Fruit fly (Drosophila melanogaster) whole organism, embryonic: Measurements from ENCODE around the gene Blm.

Experiments
- Adf1 ChIP-seq: fragments of 200-800 bp; sonication (Bioruptor generic); IDR thresholded peaks from 2 replicates; pipeline ENCODE4 v1.3.6; 2022; ENCODE audit warnings: missing biosample characterization, missing genetic modification characterization
- Antp ChIP-seq: fragments of 200-800 bp; sonication (Bioruptor generic); optimal IDR thresholded peaks from 3 replicates; lab custom pipeline; 2016; ENCODE audit warnings: missing biosample characterization, missing genetic modification characterization
- Atf3 ChIP-seq: fragments of 200-800 bp; sonication (Bioruptor generic); optimal IDR thresholded peaks from 3 replicates; lab custom pipeline; 2016; ENCODE audit warnings: missing biosample characterization, missing genetic modification characterization
- Atf6 ChIP-seq: fragments of 200-800 bp; sonication (Bioruptor generic); IDR thresholded peaks from 2 replicates; pipeline ENCODE4 v1.3.6; 2022; ENCODE audit warnings: missing biosample characterization, missing genetic modification characterization
- CG10431 ChIP-seq: fragments of 200-800 bp; sonication (Bioruptor generic); optimal IDR thresholded peaks from 3 replicates; lab custom pipeline; 2018; ENCODE audit warnings: missing biosample characterization, mild to moderate bottlenecking, missing genetic modification characterization
- CG10565 ChIP-seq: fragments of 200-800 bp; sonication (Bioruptor generic); optimal IDR thresholded peaks from 3 replicates; lab custom pipeline; 2016; ENCODE audit warnings: missing biosample characterization, mild to moderate bottlenecking, missing genetic modification characterization
- CG10654 ChIP-seq: fragments of 200-800 bp; sonication (Bioruptor generic); optimal IDR thresholded peaks from 2 replicates; lab custom pipeline; 2016; ENCODE audit warnings: missing biosample characterization, missing genetic modification characterization
- CG10959 ChIP-seq: fragments of 200-800 bp; sonication (Bioruptor generic); IDR thresholded peaks from 2 replicates; pipeline ENCODE4 v1.3.6; 2022; ENCODE audit warnings: missing biosample characterization, missing genetic modification characterization
- CG11504 ChIP-seq: fragments of 200-800 bp; sonication (Bioruptor generic); optimal IDR thresholded peaks from 3 replicates; lab custom pipeline; 2019; ENCODE audit warnings: missing biosample characterization, mild to moderate bottlenecking, missing genetic modification characterization, moderate library complexity
- CG11723 ChIP-seq: fragments of 200-800 bp; sonication (Bioruptor generic); optimal IDR thresholded peaks from 2 replicates; lab custom pipeline; 2017; ENCODE audit warnings: missing biosample characterization, mild to moderate bottlenecking, missing genetic modification characterization
- CG13894 ChIP-seq: fragments of 200-800 bp; sonication (Bioruptor generic); optimal IDR thresholded peaks from 3 replicates; lab custom pipeline; 2018; ENCODE audit warnings: missing biosample characterization, mild to moderate bottlenecking, missing genetic modification characterization, moderate library complexity
- CG14860 ChIP-seq: fragments of 200-800 bp; sonication (Bioruptor generic); IDR thresholded peaks from 3 replicates; pipeline ENCODE4 v1.3.6; 2022; ENCODE audit warnings: missing biosample characterization, missing genetic modification characterization; ENCODE audit not compliant: partially characterized antibody
- CG1529 ChIP-seq: fragments of 200-800 bp; sonication (Bioruptor generic); optimal IDR thresholded peaks from 3 replicates; lab custom pipeline; 2018; ENCODE audit warnings: missing biosample characterization, missing genetic modification characterization
- CG15696 ChIP-seq: fragments of 200-800 bp; sonication (Bioruptor generic); optimal IDR thresholded peaks from 2 replicates; lab custom pipeline; 2019; ENCODE audit warnings: missing biosample characterization, mild to moderate bottlenecking, missing genetic modification characterization, moderate library complexity
- CG1647 ChIP-seq: fragments of 200-800 bp; sonication (Bioruptor generic); optimal IDR thresholded peaks from 3 replicates; lab custom pipeline; 2016; ENCODE audit warnings: missing biosample characterization, missing genetic modification characterization
- CG1832 ChIP-seq: fragments of 200-800 bp; sonication (Bioruptor generic); optimal IDR thresholded peaks from 2 replicates; lab custom pipeline; 2017; ENCODE audit warnings: missing biosample characterization, mild to moderate bottlenecking, missing genetic modification characterization, inconsistent platforms
- CG31224 ChIP-seq: fragments of 200-800 bp; sonication (Bioruptor generic); IDR thresholded peaks from 2 replicates; pipeline ENCODE4 v1.3.6; 2022; ENCODE audit warnings: missing biosample characterization, missing genetic modification characterization
- CG3163 ChIP-seq: fragments of 200-800 bp; sonication (Bioruptor generic); optimal IDR thresholded peaks from 3 replicates; lab custom pipeline; 2016; ENCODE audit warnings: missing biosample characterization, missing genetic modification characterization
- CG4730 ChIP-seq: fragments of 200-800 bp; sonication (Bioruptor generic); IDR thresholded peaks from 2 replicates; pipeline ENCODE4 v1.3.6; 2022; ENCODE audit warnings: missing biosample characterization, missing genetic modification characterization
- CG6854 ChIP-seq: fragments of 200-800 bp; sonication (Bioruptor generic); optimal IDR thresholded peaks from 3 replicates; lab custom pipeline; 2017; ENCODE audit warnings: missing biosample characterization, mild to moderate bottlenecking, missing genetic modification characterization
- CHES-1-like ChIP-seq: fragments of 200-800 bp; sonication (Bioruptor generic); optimal IDR thresholded peaks from 2 replicates; lab custom pipeline; 2016; ENCODE audit warnings: missing biosample characterization, missing genetic modification characterization
- Dbx ChIP-seq: fragments of 200-800 bp; sonication (Bioruptor generic); IDR thresholded peaks from 3 replicates; pipeline ENCODE4 v1.3.6; 2022; ENCODE audit warnings: missing biosample characterization, missing genetic modification characterization
- Dip3 ChIP-seq: fragments of 200-800 bp; sonication (Bioruptor generic); optimal IDR thresholded peaks from 3 replicates; lab custom pipeline; 2016; ENCODE audit warnings: missing biosample characterization, missing genetic modification characterization
- HLH54F ChIP-seq: fragments of 200-800 bp; sonication (Bioruptor generic); optimal IDR thresholded peaks from 3 replicates; lab custom pipeline; 2016; ENCODE audit warnings: missing biosample characterization, missing genetic modification characterization
- MTF-1 ChIP-seq: fragments of 200-800 bp; sonication (Bioruptor generic); optimal IDR thresholded peaks from 2 replicates; lab custom pipeline; 2018; ENCODE audit warnings: missing biosample characterization, mild to moderate bottlenecking, missing genetic modification characterization, borderline replicate concordance
- Oli ChIP-seq: fragments of 200-800 bp; sonication (Bioruptor generic); optimal IDR thresholded peaks from 2 replicates; lab custom pipeline; 2018; ENCODE audit warnings: missing biosample characterization, mild to moderate bottlenecking, missing genetic modification characterization, moderate library complexity
- Sry-δ ChIP-seq: fragments of 200-800 bp; sonication (Bioruptor generic); optimal IDR thresholded peaks from 2 replicates; lab custom pipeline; 2016; ENCODE audit warnings: missing biosample characterization, missing genetic modification characterization
- Xrp1 ChIP-seq: fragments of 200-800 bp; sonication (Bioruptor generic); IDR thresholded peaks from 2 replicates; pipeline ENCODE4 v1.3.6; 2022; ENCODE audit warnings: missing biosample characterization, missing genetic modification characterization
- amos ChIP-seq: fragments of 200-800 bp; sonication (Bioruptor generic); IDR thresholded peaks from 2 replicates; pipeline ENCODE4 v1.3.6; 2022; ENCODE audit warnings: missing biosample characterization, missing genetic modification characterization; ENCODE audit not compliant: partially characterized antibody
- ato ChIP-seq: fragments of 200-800 bp; sonication (Bioruptor generic); IDR thresholded peaks from 2 replicates; pipeline ENCODE4 v1.3.6; 2022; ENCODE audit warnings: missing biosample characterization, missing genetic modification characterization; ENCODE audit not compliant: partially characterized antibody
- danr ChIP-seq: fragments of 200-800 bp; sonication (Bioruptor generic); IDR thresholded peaks from 2 replicates; pipeline ENCODE4 v1.3.6; 2022; ENCODE audit warnings: missing biosample characterization, missing genetic modification characterization
- dimm ChIP-seq: fragments of 200-800 bp; sonication (Bioruptor generic); IDR thresholded peaks from 2 replicates; pipeline ENCODE4 v1.3.6; 2022; ENCODE audit warnings: missing biosample characterization, missing genetic modification characterization
- dmrt11E ChIP-seq: fragments of 200-800 bp; sonication (Bioruptor generic); optimal IDR thresholded peaks from 3 replicates; lab custom pipeline; 2018; ENCODE audit warnings: missing biosample characterization, mild to moderate bottlenecking, missing genetic modification characterization, moderate library complexity
- fd64A ChIP-seq: fragments of 200-800 bp; sonication (Bioruptor generic); optimal IDR thresholded peaks from 3 replicates; lab custom pipeline; 2018; ENCODE audit warnings: missing biosample characterization, mild to moderate bottlenecking, missing genetic modification characterization
- gem ChIP-seq: fragments of 200-800 bp; sonication (Bioruptor generic); optimal IDR thresholded peaks from 2 replicates; lab custom pipeline; 2019; ENCODE audit warnings: missing biosample characterization, mild to moderate bottlenecking, missing genetic modification characterization, moderate library complexity
- gsb-n ChIP-seq: fragments of 200-800 bp; sonication (Bioruptor generic); optimal IDR thresholded peaks from 3 replicates; lab custom pipeline; 2018; ENCODE audit warnings: missing biosample characterization, mild to moderate bottlenecking, missing genetic modification characterization
- hb ChIP-seq: fragments of 200-800 bp; sonication (Bioruptor generic); IDR thresholded peaks from 3 replicates; pipeline ENCODE4 v1.3.6; 2022; ENCODE audit warnings: missing biosample characterization, missing genetic modification characterization; ENCODE audit not compliant: partially characterized antibody
- her ChIP-seq: fragments of 200-800 bp; sonication (Bioruptor generic); optimal IDR thresholded peaks from 2 replicates; lab custom pipeline; 2016; ENCODE audit warnings: missing biosample characterization, missing genetic modification characterization
- hth ChIP-seq: fragments of >200 bp; optimal IDR thresholded peaks from 2 replicates; lab custom pipeline; 2017; ENCODE audit warnings: inconsistent platforms
- lmd ChIP-seq: fragments of 200-800 bp; sonication (Bioruptor generic); IDR thresholded peaks from 2 replicates; pipeline ENCODE4 v1.3.6; 2022; ENCODE audit warnings: missing biosample characterization, missing genetic modification characterization
- luna ChIP-seq: fragments of 200-800 bp; sonication (Bioruptor generic); optimal IDR thresholded peaks from 2 replicates; lab custom pipeline; 2016; ENCODE audit warnings: missing biosample characterization, missing genetic modification characterization
- mam ChIP-seq: fragments of 200-800 bp; sonication (Bioruptor generic); optimal IDR thresholded peaks from 3 replicates; lab custom pipeline; 2016; ENCODE audit warnings: missing biosample characterization, missing genetic modification characterization
- nau ChIP-seq: fragments of 200-800 bp; sonication (Bioruptor generic); optimal IDR thresholded peaks from 3 replicates; lab custom pipeline; 2017; ENCODE audit warnings: missing biosample characterization, mild to moderate bottlenecking, missing genetic modification characterization, missing genetic modification reagents
- pho ChIP-seq: fragments of 200-800 bp; sonication (Bioruptor generic); optimal IDR thresholded peaks from 2 replicates; lab custom pipeline; 2016; ENCODE audit warnings: missing biosample characterization, missing genetic modification characterization
- phol ChIP-seq: fragments of 200-800 bp; sonication (Bioruptor generic); optimal IDR thresholded peaks from 3 replicates; lab custom pipeline; 2018; ENCODE audit warnings: missing biosample characterization, mild to moderate bottlenecking, missing genetic modification characterization, moderate library complexity
- psq ChIP-seq: fragments of 200-800 bp; sonication (Bioruptor generic); optimal IDR thresholded peaks from 2 replicates; lab custom pipeline; 2017; ENCODE audit warnings: missing biosample characterization, missing genetic modification characterization
- ranshi ChIP-seq: fragments of 200-800 bp; sonication (Bioruptor generic); IDR thresholded peaks from 2 replicates; pipeline ENCODE4 v1.3.6; 2022; ENCODE audit warnings: missing biosample characterization, missing genetic modification characterization
- ssp ChIP-seq: fragments of 200-800 bp; sonication (Bioruptor generic); IDR thresholded peaks from 2 replicates; pipeline ENCODE4 v1.3.6; 2022; ENCODE audit warnings: missing biosample characterization, missing genetic modification characterization
- twi ChIP-seq: fragments of 200-800 bp; optimal IDR thresholded peaks from 2 replicates; lab custom pipeline; 2019; ENCODE audit warnings: missing biosample characterization, mild to moderate bottlenecking, missing genetic modification characterization, moderate library complexity
- usp ChIP-seq: fragments of >200 bp; optimal IDR thresholded peaks from 2 replicates; lab custom pipeline; 2017; ENCODE audit warnings: missing biosample characterization, missing genetic modification characterization
- z ChIP-seq: fragments of 200-800 bp; sonication (Bioruptor generic); IDR thresholded peaks from 3 replicates; pipeline ENCODE4 v1.3.6; 2022; ENCODE audit warnings: missing biosample characterization, missing genetic modification characterization

Gene Blm

DNA sequence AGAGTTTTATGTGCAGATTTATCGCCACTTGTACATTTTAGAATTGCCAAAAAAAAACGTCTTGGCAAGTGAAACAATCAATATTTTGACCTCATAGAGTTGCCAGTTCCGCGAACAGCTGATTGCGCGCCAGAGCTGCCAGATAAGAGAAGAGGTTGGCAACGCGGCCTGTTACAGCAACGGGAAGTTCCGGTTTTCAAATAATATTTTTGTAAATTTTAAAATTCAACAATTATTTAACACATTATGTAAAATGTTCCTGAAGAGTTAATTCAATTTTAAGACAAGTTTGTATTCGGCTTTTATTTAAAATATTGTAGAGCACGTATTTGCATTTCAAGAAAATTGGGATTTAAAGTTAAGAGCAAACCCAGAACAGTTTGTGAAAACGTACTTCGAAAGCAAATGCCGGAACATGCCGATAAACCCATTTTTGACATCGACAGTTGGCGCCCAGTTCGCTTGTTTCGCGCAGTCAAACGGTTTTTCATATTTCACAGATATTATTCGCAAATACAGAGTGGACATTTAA, 45.2 kb upstream of the Blm start, which contains the start of the genes prd1 and HisCl1 (continued):
- TF ChIP-seq HLH54F (peak; percentile 62), CG14860 (GFP tag; lab: Robert Waterston, UW) (no peak), amos (no peak), ssp (GFP tag; lab: Robert Waterston, UW) (peak; percentile 45), twi (tag; lab: Kevin White, UChicago) (peak; percentile 52), Sry-δ (peak; percentile 31), Adf1 (GFP tag; lab: Robert Waterston, UW) (0 out of 2 replicates have a peak, but pooled peaks have one; percentile 32), danr (no peak; the same call in 1 of the 2 replicates), CG10431 (GFP tag; lab: Kevin White, UChicago) (no peak), Oli (peak; percentile 71), mam (GFP tag; lab: Kevin White, UChicago) (peak; percentile 73), pho (GFP tag; lab: Kevin White, UChicago) (peak; percentile 60), CHES-1-like (peak; percentile 62), Xrp1 (GFP tag; lab: Robert Waterston, UW) (peak; percentile 39; the same call in 1 of the 2 replicates), her (GFP tag; lab: Kevin White, UChicago) (no peak), CG1647 (GFP tag; lab: Kevin White, UChicago) (peak; percentile 52), phol (peak; percentile 85), Atf3 (GFP tag; lab: Kevin White, UChicago) (peak; percentile 53), CG11723 (no peak), CG3163 (GFP tag; lab: Kevin White, UChicago) (no peak), z (GFP tag; lab: Robert Waterston, UW) (no peak), hb (GFP tag; lab: Robert Waterston, UW) (no peak), CG10565 (GFP tag; lab: Kevin White, UChicago) (no peak), MTF-1 (GFP tag; lab: Kevin White, UChicago) (peak; percentile 54), CG11504 (no peak), Antp (peak; percentile 30), fd64A (GFP tag; lab: Kevin White, UChicago) (peak; percentile 2), dmrt11E (peak; percentile 63), psq (GFP tag; lab: Kevin White, UChicago) (no peak), ato (no peak), nau (GFP tag; lab: Kevin White, UChicago) (no peak), Dbx (peak; percentile 66), CG1529 (peak; percentile 44), usp (GFP tag; lab: Kevin White, UChicago) (no peak), CG31224 (GFP tag; lab: Robert Waterston, UW) (no peak), gsb-n (tag; lab: Kevin White, UChicago) (no peak), CG4730 (GFP tag; lab: Robert Waterston, UW) (no peak), CG13894 (tag; lab: Kevin White, UChicago) (no peak), dimm (GFP tag; lab: Robert Waterston, UW) (no peak), Dip3 (GFP tag; lab: Kevin White, UChicago) (peak; percentile 70), luna (GFP tag; lab: Kevin White, UChicago) (no peak), ranshi (peak; percentile 52), hth (no peak), CG10959 (GFP tag; lab: Robert Waterston, UW) (0 out of 2 replicates have a peak, but pooled peaks have one; percentile 10), CG15696 (tag; lab: Kevin White, UChicago) (peak; percentile 48), CG6854 (GFP tag; lab: Kevin White, UChicago) (peak; percentile 13), CG1832 (GFP tag; lab: Kevin White, UChicago) (no peak), gem (tag; lab: Kevin White, UChicago) (no peak), CG10654 (GFP tag; lab: Kevin White, UChicago) (peak; percentile 50), Atf6 (GFP tag; lab: Robert Waterston, UW) (0 out of 2 replicates have a peak, but pooled peaks have one; percentile 59), lmd (GFP tag; lab: Robert Waterston, UW) (peak; percentile 67)
